Worm (Caenorhabditis elegans) whole organism, late embryonic: ENCODE measurements around the gene B0303.16.

ENCODE experiments used
- C08G9.2 ChIP-seq: sonication (generic microtip); optimal IDR thresholded peaks from 2 replicates; lab custom pipeline; 2016; ENCODE audit warnings: mild to moderate bottlenecking, missing genetic modification characterization, moderate library complexity, missing compliant biosample characterization
- K02D7.2 ChIP-seq: sonication (generic microtip); optimal IDR thresholded peaks from 2 replicates; lab custom pipeline; 2017; ENCODE audit warnings: mild to moderate bottlenecking, missing genetic modification characterization, missing compliant biosample characterization
- Y22D7AL.16 ChIP-seq: sonication (generic microtip); optimal IDR thresholded peaks from 2 replicates; lab custom pipeline; 2016; ENCODE audit warnings: missing genetic modification characterization, missing compliant biosample characterization
- ahr-1 ChIP-seq: sonication (generic microtip); optimal IDR thresholded peaks from 2 replicates; lab custom pipeline; 2016; ENCODE audit warnings: missing genetic modification characterization, missing compliant biosample characterization
- ama-1 ChIP-seq: fragments of 150-350 bp; optimal IDR thresholded peaks from 2 replicates; lab custom pipeline; 2014
- ceh-18 ChIP-seq: sonication (generic microtip); optimal IDR thresholded peaks from 2 replicates; lab custom pipeline; 2016; ENCODE audit warnings: missing genetic modification characterization, missing compliant biosample characterization
- ceh-19 ChIP-seq: fragments of 200-800 bp; sonication (Bioruptor generic); optimal IDR thresholded peaks from 2 replicates; lab custom pipeline; 2018; ENCODE audit warnings: mild to moderate bottlenecking, missing genetic modification characterization, missing compliant biosample characterization
- ceh-22 ChIP-seq: sonication (generic microtip); optimal IDR thresholded peaks from 2 replicates; lab custom pipeline; 2017; ENCODE audit warnings: missing biosample characterization, missing genetic modification characterization
- ceh-24 ChIP-seq: sonication (generic microtip); optimal IDR thresholded peaks from 2 replicates; lab custom pipeline; 2016; ENCODE audit warnings: mild to moderate bottlenecking, missing genetic modification characterization, missing compliant biosample characterization
- ceh-31 ChIP-seq: sonication (generic microtip); optimal IDR thresholded peaks from 2 replicates; lab custom pipeline; 2016; ENCODE audit warnings: missing genetic modification characterization, missing compliant biosample characterization
- ceh-45 ChIP-seq: fragments of 200-800 bp; sonication (Bioruptor generic); IDR thresholded peaks from 2 replicates; pipeline ENCODE4 v1.3.6; 2022; ENCODE audit warnings: missing genetic modification reagents, missing genetic modification characterization, missing compliant biosample characterization
- ceh-48 ChIP-seq: sonication (generic microtip); optimal IDR thresholded peaks from 2 replicates; lab custom pipeline; 2016; ENCODE audit warnings: missing genetic modification characterization, inconsistent platforms, missing compliant biosample characterization
- ceh-6 ChIP-seq: fragments of 200-800 bp; sonication (Bioruptor generic); optimal IDR thresholded peaks from 2 replicates; lab custom pipeline; 2018; ENCODE audit warnings: mild to moderate bottlenecking, missing genetic modification characterization, missing compliant biosample characterization
- che-1 ChIP-seq: sonication (generic microtip); optimal IDR thresholded peaks from 2 replicates; lab custom pipeline; 2016; ENCODE audit warnings: mild to moderate bottlenecking, missing genetic modification characterization, missing compliant biosample characterization
- dmd-4 ChIP-seq: sonication (generic microtip); optimal IDR thresholded peaks from 2 replicates; lab custom pipeline; 2016; ENCODE audit warnings: borderline replicate concordance, missing genetic modification characterization, missing compliant biosample characterization
- dve-1 ChIP-seq: sonication (generic microtip); optimal IDR thresholded peaks from 2 replicates; lab custom pipeline; 2017; ENCODE audit warnings: antibody characterized with exemption, mild to moderate bottlenecking, missing genetic modification characterization, missing compliant biosample characterization
- elt-2 ChIP-seq: sonication (generic microtip); optimal IDR thresholded peaks from 2 replicates; lab custom pipeline; 2016; ENCODE audit warnings: missing genetic modification reagents, missing genetic modification characterization, missing compliant biosample characterization
- elt-4 ChIP-seq: sonication (generic microtip); optimal IDR thresholded peaks from 2 replicates; lab custom pipeline; 2016; ENCODE audit warnings: missing genetic modification characterization, missing compliant biosample characterization
- ets-4 ChIP-seq: sonication (generic microtip); optimal IDR thresholded peaks from 2 replicates; lab custom pipeline; 2016; ENCODE audit warnings: missing genetic modification characterization, missing compliant biosample characterization
- eyg-1 ChIP-seq: sonication (generic microtip); optimal IDR thresholded peaks from 2 replicates; lab custom pipeline; 2016; ENCODE audit warnings: missing genotype, missing genetic modification characterization, missing compliant biosample characterization
- fax-1 ChIP-seq: sonication (generic microtip); optimal IDR thresholded peaks from 2 replicates; lab custom pipeline; 2016; ENCODE audit warnings: missing genotype, missing genetic modification characterization, missing compliant biosample characterization
- fkh-6 ChIP-seq: sonication (generic microtip); optimal IDR thresholded peaks from 2 replicates; lab custom pipeline; 2016; ENCODE audit warnings: missing genetic modification characterization, missing compliant biosample characterization
- gmeb-2 ChIP-seq: sonication (generic microtip); optimal IDR thresholded peaks from 2 replicates; lab custom pipeline; 2016; ENCODE audit warnings: missing genetic modification characterization, inconsistent platforms, missing compliant biosample characterization
- hlh-6 ChIP-seq: sonication (generic microtip); optimal IDR thresholded peaks from 2 replicates; lab custom pipeline; 2016; ENCODE audit warnings: missing genotype, missing genetic modification characterization, missing compliant biosample characterization
- lim-6 ChIP-seq: sonication (generic microtip); optimal IDR thresholded peaks from 2 replicates; lab custom pipeline; 2016; ENCODE audit warnings: missing genetic modification characterization, missing compliant biosample characterization
- madf-2 ChIP-seq: sonication (generic microtip); optimal IDR thresholded peaks from 2 replicates; lab custom pipeline; 2017; ENCODE audit warnings: missing genetic modification characterization, missing compliant biosample characterization
- mec-3 ChIP-seq: sonication (generic microtip); optimal IDR thresholded peaks from 2 replicates; lab custom pipeline; 2016; ENCODE audit warnings: borderline replicate concordance, missing genetic modification characterization, missing compliant biosample characterization
- nhr-11 ChIP-seq: fragments of 150-350 bp; optimal IDR thresholded peaks from 2 replicates; lab custom pipeline; 2014; ENCODE audit warnings: missing biosample characterization, missing genetic modification characterization
- pag-3 ChIP-seq: sonication (generic microtip); optimal IDR thresholded peaks from 2 replicates; lab custom pipeline; 2016; ENCODE audit warnings: missing compliant biosample characterization, missing genetic modification characterization, borderline replicate concordance
- pax-1 ChIP-seq: fragments of 150-350 bp; optimal IDR thresholded peaks from 2 replicates; lab custom pipeline; 2014; ENCODE audit warnings: missing biosample characterization, missing genetic modification characterization
- pha-2 ChIP-seq: sonication (generic microtip); optimal IDR thresholded peaks from 2 replicates; lab custom pipeline; 2017; ENCODE audit warnings: mild to moderate bottlenecking, missing genetic modification characterization, missing compliant biosample characterization
- pros-1 ChIP-seq: fragments of 150-350 bp; optimal IDR thresholded peaks from 2 replicates; lab custom pipeline; 2014; ENCODE audit warnings: missing biosample characterization, missing genetic modification reagents, missing genetic modification characterization
- rnt-1 ChIP-seq: sonication (generic microtip); optimal IDR thresholded peaks from 2 replicates; lab custom pipeline; 2016; ENCODE audit warnings: missing genetic modification characterization, missing compliant biosample characterization
- sdc-2 ChIP-seq: sonication (generic microtip); optimal IDR thresholded peaks from 2 replicates; lab custom pipeline; 2016; ENCODE audit warnings: missing genotype, missing genetic modification characterization, missing compliant biosample characterization
- sox-2 ChIP-seq: fragments of 200-800 bp; sonication (Bioruptor generic); IDR thresholded peaks from 2 replicates; pipeline ENCODE4 v1.3.6; 2022; ENCODE audit warnings: missing genetic modification reagents, missing genetic modification characterization, missing compliant biosample characterization
- sox-4 ChIP-seq: sonication (generic microtip); optimal IDR thresholded peaks from 2 replicates; lab custom pipeline; 2017; ENCODE audit warnings: mild to moderate bottlenecking, missing genetic modification characterization, inconsistent platforms, missing compliant biosample characterization
- syd-9 ChIP-seq: sonication (generic microtip); optimal IDR thresholded peaks from 2 replicates; lab custom pipeline; 2016; ENCODE audit warnings: mild to moderate bottlenecking, missing genetic modification characterization, moderate library complexity, missing compliant biosample characterization
- tbx-2 ChIP-seq: sonication (generic microtip); optimal IDR thresholded peaks from 2 replicates; lab custom pipeline; 2016; ENCODE audit warnings: missing genetic modification characterization, missing compliant biosample characterization
- ttx-3 ChIP-seq: sonication (generic microtip); optimal IDR thresholded peaks from 2 replicates; lab custom pipeline; 2016; ENCODE audit warnings: missing genetic modification reagents, missing genetic modification characterization, missing compliant biosample characterization
- unc-55 ChIP-seq: sonication (generic microtip); optimal IDR thresholded peaks from 2 replicates; lab custom pipeline; 2017; ENCODE audit warnings: missing biosample characterization, missing genetic modification reagents, missing genetic modification characterization
- unc-86 ChIP-seq: sonication (generic microtip); optimal IDR thresholded peaks from 2 replicates; lab custom pipeline; 2016; ENCODE audit warnings: missing genetic modification characterization, missing compliant biosample characterization
- zip-5 ChIP-seq: sonication (generic microtip); optimal IDR thresholded peaks from 2 replicates; lab custom pipeline; 2016; ENCODE audit warnings: missing genetic modification characterization, missing compliant biosample characterization

Gene B0303.16

ce11 chrIII:8704765-8705164, at the start of gene B0303.16:
Gene B0303.16, plus strand, starts transcription at chrIII:8705065.
- TF ChIP-seq ets-4 (tag; lab: Kevin White, UChicago) (no peak), gmeb-2 (tag; lab: Kevin White, UChicago) (no peak), sdc-2 (tag; lab: Kevin White, UChicago) (no peak), lim-6 (tag; lab: Kevin White, UChicago) (no peak), tbx-2 (tag; lab: Kevin White, UChicago) (no peak), sox-2 (GFP tag; lab: Robert Waterston, UW) (no peak), sox-4 (tag; lab: Kevin White, UChicago) (no peak), elt-4 (no peak), zip-5 (tag; lab: Kevin White, UChicago) (no peak), C08G9.2 (tag; lab: Kevin White, UChicago) (no peak), eyg-1 (no peak), ceh-45 (GFP tag; lab: Robert Waterston, UW) (no peak), che-1 (tag; lab: Kevin White, UChicago) (no peak)
- TF ChIP-seq, all 69 proteins: peak for 0

- TF ChIP-seq Y22D7AL.16 (tag; lab: Kevin White, UChicago), result no peak
- TF ChIP-seq unc-86 (tag; lab: Kevin White, UChicago), result no peak
- no peak for TF ChIP-seq syd-9 (tag; lab: Kevin White, UChicago)
- TF ChIP-seq sox-4 (tag; lab: Kevin White, UChicago), result no peak
Measured at ce11 chrIII:8655412-8655811, 49.5 kb upstream of the B0303.16 start.

ce11 chrIII:8656055-8656454, 48.8 kb upstream of the B0303.16 start:
- no peak for TF ChIP-seq madf-2
- peak; percentile 67 for TF ChIP-seq elt-2
- no peak for TF ChIP-seq ahr-1 (tag; lab: Kevin White, UChicago)

ce11 chrIII:8656957-8657356, 47.9 kb upstream of the B0303.16 start:
- TF ChIP-seq ceh-24 (tag; lab: Kevin White, UChicago), result no peak
- TF ChIP-seq ceh-31, result no peak
- TF ChIP-seq elt-2, result peak; percentile 81

- no peak for TF ChIP-seq zip-5 (tag; lab: Kevin White, UChicago)
- TF ChIP-seq ceh-48 (tag; lab: Kevin White, UChicago), result no peak
- no peak for TF ChIP-seq ceh-24 (tag; lab: Kevin White, UChicago)
- TF ChIP-seq pax-1, result no peak
- no peak for TF ChIP-seq dve-1 (tag; lab: Kevin White, UChicago)
- no peak for TF ChIP-seq ama-1 (lab: Kevin White, UChicago)
- no peak for TF ChIP-seq C08G9.2 (tag; lab: Kevin White, UChicago)
- TF ChIP-seq nhr-11 (tag; lab: Kevin White, UChicago), result no peak
- no peak for TF ChIP-seq rnt-1 (tag; lab: Kevin White, UChicago)
- TF ChIP-seq unc-86 (tag; lab: Kevin White, UChicago), result no peak
- no peak for TF ChIP-seq ceh-22 (tag; lab: Kevin White, UChicago)
Measured at ce11 chrIII:8657676-8658366, 47.0 kb upstream of the B0303.16 start.

ce11 chrIII:8658367-8658761, 46.5 kb upstream of the B0303.16 start:
- no peak for TF ChIP-seq K02D7.2 (tag; lab: Kevin White, UChicago)
- TF ChIP-seq ttx-3 (tag; lab: Kevin White, UChicago), result no peak
- peak; percentile 96 for TF ChIP-seq ceh-18
- no peak for TF ChIP-seq lim-6 (tag; lab: Kevin White, UChicago)
- TF ChIP-seq mec-3 (tag; lab: Kevin White, UChicago), result no peak
- no peak for TF ChIP-seq hlh-6 (tag; lab: Kevin White, UChicago)
- TF ChIP-seq ama-1 (lab: Kevin White, UChicago), result no peak
- no peak for TF ChIP-seq ceh-24 (tag; lab: Kevin White, UChicago)
- no peak for TF ChIP-seq ceh-6 (GFP tag; lab: Kevin White, UChicago)
- peak; percentile 94 for TF ChIP-seq unc-55 (GFP tag; lab: Kevin White, UChicago)
- TF ChIP-seq pha-2 (tag; lab: Kevin White, UChicago), result no peak
- no peak for TF ChIP-seq pros-1 (tag; lab: Kevin White, UChicago)
- no peak for TF ChIP-seq ceh-19
- TF ChIP-seq pag-3 (tag; lab: Kevin White, UChicago), result no peak
- TF ChIP-seq tbx-2 (tag; lab: Kevin White, UChicago), result peak; percentile 78
- TF ChIP-seq ahr-1 (tag; lab: Kevin White, UChicago), result no peak
- TF ChIP-seq fax-1, result no peak
- no peak for TF ChIP-seq dmd-4 (tag; lab: Kevin White, UChicago)
- TF ChIP-seq rnt-1 (tag; lab: Kevin White, UChicago), result peak; percentile 71
- TF ChIP-seq fkh-6, result no peak
- TF ChIP-seq ceh-45 (GFP tag; lab: Robert Waterston, UW), result no peak
- no peak for TF ChIP-seq che-1 (tag; lab: Kevin White, UChicago)
